Fruit fly (Drosophila melanogaster): ENCODE measurements around the gene Raf.

The Raf gene

dm6 chrX:2294474-2295434, 512 bp upstream of the Raf start:
- peak; percentile 56 for TF ChIP-seq Hr83 (GFP tag; optimal IDR thresholded peaks at IDR 0.05; ENCODE audit: poor library complexity, severe bottlenecking)
- peak; percentile 56 for TF ChIP-seq rgr (GFP tag; optimal IDR thresholded peaks at IDR 0.05)
- TF ChIP-seq Vsx2 (GFP tag; optimal IDR thresholded peaks at IDR 0.05; ENCODE audit: partially characterized antibody), result no peak
- no peak for TF ChIP-seq CG9705 (GFP tag; optimal IDR thresholded peaks at IDR 0.05)
- no peak for TF ChIP-seq sage (GFP tag; optimal IDR thresholded peaks at IDR 0.05)
- TF ChIP-seq tai (GFP tag; optimal IDR thresholded peaks at IDR 0.05), result no peak
- no peak for TF ChIP-seq Sp1 (GFP tag; optimal IDR thresholded peaks at IDR 0.05)
- peak; percentile 37 for TF ChIP-seq psq (GFP tag; optimal IDR thresholded peaks at IDR 0.05)
- TF ChIP-seq ey (GFP tag; optimal IDR thresholded peaks at IDR 0.05), result peak; percentile 58
- peak; percentile 72 for TF ChIP-seq h (GFP tag; optimal IDR thresholded peaks at IDR 0.05)
- TF ChIP-seq Myc (optimal IDR thresholded peaks at IDR 0.05), result no peak
- TF ChIP-seq fru (GFP tag; optimal IDR thresholded peaks at IDR 0.05), result peak; percentile 75
- TF ChIP-seq Hnf4 (GFP tag; optimal IDR thresholded peaks at IDR 0.05), result peak; percentile 30
- TF ChIP-seq OdsH (GFP tag; optimal IDR thresholded peaks at IDR 0.05), result peak; percentile 20
- peak; percentile 38 for TF ChIP-seq HLH106 (tag; optimal IDR thresholded peaks at IDR 0.05)
- peak; percentile 56 for TF ChIP-seq br (GFP tag; optimal IDR thresholded peaks at IDR 0.05)
- no peak for TF ChIP-seq GATAd (GFP tag; optimal IDR thresholded peaks at IDR 0.05)
- TF ChIP-seq Abd-B (GFP tag; optimal IDR thresholded peaks at IDR 0.05), result no peak
- TF ChIP-seq dmrt93B (GFP tag; optimal IDR thresholded peaks at IDR 0.05), result peak; percentile 23
- peak; percentile 54 for TF ChIP-seq Dfd (GFP tag; optimal IDR thresholded peaks at IDR 0.05)
- no peak for TF ChIP-seq Rel (GFP tag; optimal IDR thresholded peaks at IDR 0.05)
- TF ChIP-seq Rel (tag; optimal IDR thresholded peaks at IDR 0.05), result peak; percentile 97
- TF ChIP-seq foxo (GFP tag; optimal IDR thresholded peaks at IDR 0.05), result peak in 1 of 2 experiments; percentile 82
- no peak for TF ChIP-seq CG32264 (GFP tag; optimal IDR thresholded peaks at IDR 0.05)
- TF ChIP-seq woc (GFP tag; optimal IDR thresholded peaks at IDR 0.05), result peak; percentile 24
- no peak for TF ChIP-seq Mio (GFP tag; optimal IDR thresholded peaks at IDR 0.05)
- TF ChIP-seq dl (GFP tag; optimal IDR thresholded peaks at IDR 0.05; ENCODE audit: insufficient read depth in 1 of 2, partially characterized antibody in 2 of 2), result peak in 1 of 2 experiments; percentile 81
- peak; percentile 62 for TF ChIP-seq Dif (GFP tag; optimal IDR thresholded peaks at IDR 0.05; ENCODE audit: partially characterized antibody)

dm6 chrX:2296230-2297044, 1.2 kb downstream of the Raf start:
- no peak for TF ChIP-seq Vsx2 (GFP tag; optimal IDR thresholded peaks at IDR 0.05; ENCODE audit: partially characterized antibody)
- peak; percentile 16 for TF ChIP-seq usp (GFP tag; optimal IDR thresholded peaks at IDR 0.05)
- no peak for TF ChIP-seq GATAd (GFP tag; optimal IDR thresholded peaks at IDR 0.05)
- peak in 1 of 2 experiments; percentile 46 for TF ChIP-seq dl (GFP tag; optimal IDR thresholded peaks at IDR 0.05; ENCODE audit: insufficient read depth in 1 of 2, partially characterized antibody in 2 of 2)
- peak; percentile 53 for TF ChIP-seq CrebA (GFP tag; optimal IDR thresholded peaks at IDR 0.05; ENCODE audit: borderline replicate concordance)
- peak; percentile 91 for TF ChIP-seq OdsH (GFP tag; optimal IDR thresholded peaks at IDR 0.05)
- peak; percentile 96 for TF ChIP-seq dmrt93B (GFP tag; optimal IDR thresholded peaks at IDR 0.05)
- peak; percentile 71 for TF ChIP-seq Hr83 (GFP tag; optimal IDR thresholded peaks at IDR 0.05; ENCODE audit: poor library complexity, severe bottlenecking)
- no peak for TF ChIP-seq jim (GFP tag; optimal IDR thresholded peaks at IDR 0.05)
- no peak for TF ChIP-seq Abd-B (GFP tag; optimal IDR thresholded peaks at IDR 0.05)
- TF ChIP-seq Sp1 (GFP tag; optimal IDR thresholded peaks at IDR 0.05), result peak; percentile 97
- no peak for TF ChIP-seq Myc (optimal IDR thresholded peaks at IDR 0.05)
- peak; percentile 48 for TF ChIP-seq Mio (GFP tag; optimal IDR thresholded peaks at IDR 0.05)
- peak; percentile 96 for TF ChIP-seq CG9705 (GFP tag; optimal IDR thresholded peaks at IDR 0.05)
- TF ChIP-seq pan (optimal IDR thresholded peaks at IDR 0.05), result no peak
- TF ChIP-seq sage (GFP tag; optimal IDR thresholded peaks at IDR 0.05), result no peak
- peak; percentile 95 for TF ChIP-seq ey (GFP tag; optimal IDR thresholded peaks at IDR 0.05)
- TF ChIP-seq br (GFP tag; optimal IDR thresholded peaks at IDR 0.05), result peak; percentile 95
- no peak for TF ChIP-seq N (GFP tag; optimal IDR thresholded peaks at IDR 0.05)
- TF ChIP-seq tai (GFP tag; optimal IDR thresholded peaks at IDR 0.05), result peak; percentile 78
- no peak for TF ChIP-seq dsf (GFP tag; optimal IDR thresholded peaks at IDR 0.05; ENCODE audit: borderline replicate concordance)
- peak; percentile 92 for TF ChIP-seq h (GFP tag; optimal IDR thresholded peaks at IDR 0.05)
- peak; percentile 83 for TF ChIP-seq CG32264 (GFP tag; optimal IDR thresholded peaks at IDR 0.05)
- peak; percentile 80 to 95 for TF ChIP-seq foxo (GFP tag; optimal IDR thresholded peaks at IDR 0.05)
- TF ChIP-seq sv (GFP tag; optimal IDR thresholded peaks at IDR 0.05), result peak; percentile 81
- TF ChIP-seq lola (GFP tag; optimal IDR thresholded peaks at IDR 0.05), result no peak
- peak; percentile 89 for TF ChIP-seq psq (GFP tag; optimal IDR thresholded peaks at IDR 0.05)
- TF ChIP-seq Dif (GFP tag; optimal IDR thresholded peaks at IDR 0.05; ENCODE audit: partially characterized antibody), result peak; percentile 52
- TF ChIP-seq Hr78 (GFP tag; optimal IDR thresholded peaks at IDR 0.05), result no peak
- TF ChIP-seq HLH106 (tag; optimal IDR thresholded peaks at IDR 0.05), result peak; percentile 95
- peak; percentile 81 for TF ChIP-seq Jra (GFP tag; optimal IDR thresholded peaks at IDR 0.05)
- peak; percentile 49 for TF ChIP-seq Hnf4 (GFP tag; optimal IDR thresholded peaks at IDR 0.05)
- peak; percentile 19 for TF ChIP-seq Rel (GFP tag; optimal IDR thresholded peaks at IDR 0.05)
- peak; percentile 79 for TF ChIP-seq Rel (tag; optimal IDR thresholded peaks at IDR 0.05)
- no peak for TF ChIP-seq brk (GFP tag; optimal IDR thresholded peaks at IDR 0.05)
- no peak for TF ChIP-seq Dfd (GFP tag; optimal IDR thresholded peaks at IDR 0.05)
- peak; percentile 97 for TF ChIP-seq woc (GFP tag; optimal IDR thresholded peaks at IDR 0.05)
- peak; percentile 89 for TF ChIP-seq rgr (GFP tag; optimal IDR thresholded peaks at IDR 0.05)
- TF ChIP-seq fru (GFP tag; optimal IDR thresholded peaks at IDR 0.05), result peak; percentile 97

All from whole organism, wandering third instar larva.